Fruit fly (Drosophila melanogaster) whole organism, embryonic: ENCODE data around the gene CG13075.

Experiments
- Abd-B ChIP-seq: fragments of 200-800 bp; sonication (Bioruptor generic); optimal IDR thresholded peaks from 2 replicates; lab custom pipeline; 2018; ENCODE audit warnings: missing biosample characterization, mild to moderate bottlenecking, missing genetic modification characterization, moderate library complexity
- CG11085 ChIP-seq: fragments of 200-800 bp; sonication (Bioruptor generic); IDR thresholded peaks from 2 replicates; pipeline ENCODE4 v1.3.6; 2022; ENCODE audit warnings: missing biosample characterization, missing genetic modification characterization
- CG12071 ChIP-seq: fragments of 200-800 bp; sonication (Bioruptor generic); optimal IDR thresholded peaks from 3 replicates; lab custom pipeline; 2018; ENCODE audit warnings: missing biosample characterization, mild to moderate bottlenecking, missing genetic modification characterization
- CG13624 ChIP-seq: fragments of 200-800 bp; sonication (Bioruptor generic); optimal IDR thresholded peaks from 2 replicates; lab custom pipeline; 2016; ENCODE audit warnings: missing biosample characterization, missing genetic modification characterization
- CG14710 ChIP-seq: fragments of 200-800 bp; sonication (Bioruptor generic); optimal IDR thresholded peaks from 3 replicates; lab custom pipeline; 2019; ENCODE audit warnings: missing biosample characterization, mild to moderate bottlenecking, missing genetic modification characterization, moderate library complexity
- CG1603 ChIP-seq: fragments of 200-800 bp; sonication (Bioruptor generic); optimal IDR thresholded peaks from 2 replicates; lab custom pipeline; 2019; ENCODE audit warnings: missing biosample characterization, mild to moderate bottlenecking, missing genetic modification characterization, moderate library complexity
- CG16815 ChIP-seq: fragments of 200-800 bp; sonication (Bioruptor generic); optimal IDR thresholded peaks from 3 replicates; lab custom pipeline; 2017; ENCODE audit warnings: missing biosample characterization, mild to moderate bottlenecking, missing genetic modification characterization
- CG33557 ChIP-seq: fragments of 200-800 bp; sonication (Bioruptor generic); optimal IDR thresholded peaks from 2 replicates; lab custom pipeline; 2019; ENCODE audit warnings: missing biosample characterization, mild to moderate bottlenecking, missing genetic modification characterization, moderate library complexity
- CG4820 ChIP-seq: fragments of 200-800 bp; sonication (Bioruptor generic); optimal IDR thresholded peaks from 3 replicates; lab custom pipeline; 2016; ENCODE audit warnings: missing biosample characterization, missing genetic modification characterization
- CG6765 ChIP-seq: fragments of 200-800 bp; sonication (Bioruptor generic); optimal IDR thresholded peaks from 3 replicates; lab custom pipeline; 2017; ENCODE audit warnings: missing biosample characterization, mild to moderate bottlenecking, missing genetic modification characterization
- CG8359 ChIP-seq: fragments of 200-800 bp; sonication (Bioruptor generic); optimal IDR thresholded peaks from 2 replicates; lab custom pipeline; 2017; ENCODE audit warnings: missing biosample characterization, mild to moderate bottlenecking, missing genetic modification characterization, borderline replicate concordance
- CG9727 ChIP-seq: fragments of 200-800 bp; sonication (Bioruptor generic); optimal IDR thresholded peaks from 3 replicates; lab custom pipeline; 2017; ENCODE audit warnings: missing biosample characterization, mild to moderate bottlenecking, missing genetic modification characterization
- Chrac-16 ChIP-seq: fragments of 200-800 bp; sonication (Bioruptor generic); optimal IDR thresholded peaks from 3 replicates; lab custom pipeline; 2016; ENCODE audit warnings: missing biosample characterization, missing genetic modification characterization
- CkIIα-i1 ChIP-seq: fragments of 200-800 bp; sonication (Bioruptor generic); IDR thresholded peaks from 2 replicates; pipeline ENCODE4 v1.3.6; 2022; ENCODE audit warnings: missing biosample characterization, missing genetic modification characterization
- Fer3 ChIP-seq: fragments of 200-800 bp; sonication (Bioruptor generic); optimal IDR thresholded peaks from 2 replicates; lab custom pipeline; 2018; ENCODE audit warnings: missing biosample characterization, mild to moderate bottlenecking, missing genetic modification characterization, moderate library complexity
- GATAe ChIP-seq: fragments of 200-800 bp; sonication (Bioruptor generic); conservative IDR thresholded peaks from 2 replicates; pipeline ENCODE4 v1.3.6; 2022; ENCODE audit warnings: missing biosample characterization, missing genetic modification characterization
- HmgZ ChIP-seq: fragments of 200-800 bp; sonication (Bioruptor generic); optimal IDR thresholded peaks from 2 replicates; lab custom pipeline; 2018; ENCODE audit warnings: missing biosample characterization, mild to moderate bottlenecking, missing genetic modification characterization
- MESR4 ChIP-seq: fragments of 200-800 bp; sonication (Bioruptor generic); optimal IDR thresholded peaks from 2 replicates; lab custom pipeline; 2018; ENCODE audit warnings: missing biosample characterization, mild to moderate bottlenecking, missing genetic modification characterization, moderate library complexity
- Nf-YB ChIP-seq: fragments of 200-800 bp; sonication (Bioruptor generic); optimal IDR thresholded peaks from 3 replicates; lab custom pipeline; 2019; ENCODE audit warnings: missing biosample characterization, mild to moderate bottlenecking, missing genetic modification characterization, moderate library complexity
- Side ChIP-seq: fragments of 200-800 bp; sonication (Bioruptor generic); optimal IDR thresholded peaks from 2 replicates; lab custom pipeline; 2016; ENCODE audit warnings: missing biosample characterization, missing genetic modification characterization
- Six4 ChIP-seq: fragments of 200-800 bp; sonication (Bioruptor generic); optimal IDR thresholded peaks from 2 replicates; lab custom pipeline; 2016; ENCODE audit warnings: missing biosample characterization, missing genetic modification characterization
- Ssrp ChIP-seq: fragments of 200-800 bp; sonication (Bioruptor generic); optimal IDR thresholded peaks from 2 replicates; lab custom pipeline; 2018; ENCODE audit warnings: missing biosample characterization, mild to moderate bottlenecking, missing genetic modification characterization, moderate library complexity
- TFAM ChIP-seq: fragments of 200-800 bp; sonication (Bioruptor generic); optimal IDR thresholded peaks from 2 replicates; lab custom pipeline; 2017; ENCODE audit warnings: missing biosample characterization, missing genetic modification characterization, inconsistent platforms
- Trl ChIP-seq, 3 experiments: fragments of >200 bp in 2 of 3; fragments of 200-800 bp in 1 of 3; sonication (Bioruptor generic) in 1 of 3; optimal IDR thresholded peaks; 2 replicates in 1 of 3; 3 replicates in 2 of 3; lab custom pipeline; 2016 to 2017; ENCODE audit warnings: missing biosample characterization in 1 of 3, missing genetic modification characterization in 1 of 3
- ap ChIP-seq: fragments of 200-800 bp; sonication (Bioruptor generic); IDR thresholded peaks from 2 replicates; pipeline ENCODE4 v1.3.6; 2022; ENCODE audit warnings: missing biosample characterization, missing genetic modification characterization
- cad ChIP-seq: fragments of >200 bp; optimal IDR thresholded peaks from 2 replicates; lab custom pipeline; 2017; ENCODE audit warnings: missing biosample characterization, missing genetic modification characterization
- caup ChIP-seq: fragments of 200-800 bp; sonication (Bioruptor generic); optimal IDR thresholded peaks from 3 replicates; lab custom pipeline; 2017; ENCODE audit warnings: missing biosample characterization, mild to moderate bottlenecking, missing genetic modification characterization, moderate library complexity; ENCODE audit not compliant: severe bottlenecking
- ci ChIP-seq: fragments of 200-800 bp; sonication (Bioruptor generic); IDR thresholded peaks from 3 replicates; pipeline ENCODE4 v1.3.6; 2022; ENCODE audit warnings: missing biosample characterization, missing genetic modification characterization
- corto ChIP-seq: fragments of 200-800 bp; sonication (Bioruptor generic); optimal IDR thresholded peaks from 2 replicates; lab custom pipeline; 2016; ENCODE audit warnings: missing biosample characterization, mild to moderate bottlenecking, missing genetic modification characterization, moderate library complexity
- dmrt11E ChIP-seq: fragments of 200-800 bp; sonication (Bioruptor generic); optimal IDR thresholded peaks from 3 replicates; lab custom pipeline; 2018; ENCODE audit warnings: missing biosample characterization, mild to moderate bottlenecking, missing genetic modification characterization, moderate library complexity
- dmrt99B ChIP-seq: fragments of 200-800 bp; sonication (Bioruptor generic); optimal IDR thresholded peaks from 2 replicates; lab custom pipeline; 2018; ENCODE audit warnings: missing biosample characterization, mild to moderate bottlenecking, missing genetic modification characterization, moderate library complexity
- dpn ChIP-seq, 2 experiments: fragments of 200-800 bp; sonication (Bioruptor generic); optimal IDR thresholded peaks; 3 replicates each; lab custom pipeline; 2016; ENCODE audit warnings: missing biosample characterization in 2 of 2, missing genetic modification characterization in 2 of 2
- exex ChIP-seq: fragments of 200-800 bp; sonication (Bioruptor generic); optimal IDR thresholded peaks from 4 replicates; lab custom pipeline; 2018; ENCODE audit warnings: missing biosample characterization, mild to moderate bottlenecking, missing genetic modification characterization, moderate library complexity
- fd102C ChIP-seq: fragments of 200-800 bp; sonication (Bioruptor generic); optimal IDR thresholded peaks from 2 replicates; lab custom pipeline; 2018; ENCODE audit warnings: missing biosample characterization, mild to moderate bottlenecking, missing genetic modification characterization, moderate library complexity
- fd64A ChIP-seq: fragments of 200-800 bp; sonication (Bioruptor generic); optimal IDR thresholded peaks from 3 replicates; lab custom pipeline; 2018; ENCODE audit warnings: missing biosample characterization, mild to moderate bottlenecking, missing genetic modification characterization
- fu2 ChIP-seq: fragments of 200-800 bp; sonication (Bioruptor generic); optimal IDR thresholded peaks from 2 replicates; lab custom pipeline; 2016; ENCODE audit warnings: missing biosample characterization, missing genetic modification characterization
- gfzf ChIP-seq: fragments of 200-800 bp; sonication (Bioruptor generic); optimal IDR thresholded peaks from 2 replicates; lab custom pipeline; 2016; ENCODE audit warnings: missing biosample characterization, mild to moderate bottlenecking, missing genetic modification characterization, moderate library complexity
- insv ChIP-seq, 2 experiments: fragments of 200-800 bp; sonication (Bioruptor generic); optimal IDR thresholded peaks; 3 replicates each; lab custom pipeline; 2016 to 2018; ENCODE audit warnings: missing biosample characterization in 2 of 2, missing genetic modification characterization in 2 of 2
- inv ChIP-seq: fragments of 200-800 bp; sonication (Bioruptor generic); IDR thresholded peaks from 2 replicates; pipeline ENCODE4 v1.3.6; 2022; ENCODE audit warnings: missing biosample characterization, missing genetic modification characterization; ENCODE audit not compliant: partially characterized antibody
- jing ChIP-seq: fragments of 200-800 bp; sonication (Bioruptor generic); optimal IDR thresholded peaks from 2 replicates; lab custom pipeline; 2018; ENCODE audit warnings: missing biosample characterization, mild to moderate bottlenecking, missing genetic modification characterization
- jumu ChIP-seq: fragments of 200-800 bp; sonication (Bioruptor generic); optimal IDR thresholded peaks from 3 replicates; lab custom pipeline; 2016; ENCODE audit warnings: missing biosample characterization, missing genetic modification characterization
- nom ChIP-seq: fragments of 200-800 bp; sonication (Bioruptor generic); optimal IDR thresholded peaks from 2 replicates; lab custom pipeline; 2017; ENCODE audit warnings: missing biosample characterization, missing genetic modification characterization, mild to moderate bottlenecking, moderate library complexity, missing genetic modification reagents
- otp ChIP-seq: fragments of 200-800 bp; sonication (Bioruptor generic); IDR thresholded peaks from 3 replicates; pipeline ENCODE4, ENCODE4 v1.3.6; 2022; ENCODE audit warnings: missing biosample characterization, missing genetic modification characterization
- row ChIP-seq: fragments of 200-800 bp; sonication (Bioruptor generic); IDR thresholded peaks from 3 replicates; pipeline ENCODE4 v1.3.6; 2022; ENCODE audit warnings: missing biosample characterization, missing genetic modification characterization
- ttk ChIP-seq: fragments of 200-800 bp; sonication (Bioruptor generic); IDR thresholded peaks from 2 replicates; pipeline ENCODE4 v2.1.2; 2022; ENCODE audit warnings: missing biosample characterization, missing genetic modification characterization
- tup ChIP-seq: fragments of 200-800 bp; sonication (Bioruptor generic); optimal IDR thresholded peaks from 2 replicates; lab custom pipeline; 2016; ENCODE audit warnings: missing biosample characterization, mild to moderate bottlenecking, missing genetic modification characterization, moderate library complexity
- zen ChIP-seq: fragments of 200-800 bp; sonication (Bioruptor generic); optimal IDR thresholded peaks from 3 replicates; lab custom pipeline; 2018; ENCODE audit warnings: missing biosample characterization, mild to moderate bottlenecking, missing genetic modification characterization, moderate library complexity

The CG13075 gene

dm6 chr3L:16082251-16082650 is 1.5 kb upstream of the CG13075 start, which contains the start of gene CG33258 (continued):
- TF ChIP-seq cad (no peak), row (GFP tag; lab: Robert Waterston, UW) (no peak), dmrt11E (tag; lab: Kevin White, UChicago) (no peak), dpn (GFP tag; optimal IDR thresholded peaks at IDR 0.05; lab: Kevin White, UChicago) (no peak)

dm6 chr3L:16087323-16087816 is 3.6 kb downstream of the CG13075 start, which contains the start of gene Tasp1:
Gene Tasp1 (minus strand): TSS chr3L:16087525.
- TF ChIP-seq Trl (optimal IDR thresholded peaks at IDR 0.05; lab: Kevin White, UChicago) (no peak), Trl (GFP tag; optimal IDR thresholded peaks at IDR 0.05; lab: Kevin White, UChicago) (no peak), TFAM (no peak), fu2 (GFP tag; lab: Kevin White, UChicago) (no peak), Ssrp (tag; lab: Kevin White, UChicago) (peak; percentile 68), CG13624 (GFP tag; lab: Kevin White, UChicago) (no peak), gfzf (GFP tag; lab: Kevin White, UChicago) (peak; percentile 73), CG6765 (no peak), jumu (GFP tag; lab: Kevin White, UChicago) (no peak), ci (GFP tag; lab: Robert Waterston, UW) (peak; percentile 46; the same call in 2 of the 3 replicates), Chrac-16 (GFP tag; lab: Kevin White, UChicago) (peak; percentile 50), inv (GFP tag; lab: Robert Waterston, UW) (no peak), jing (GFP tag; lab: Kevin White, UChicago) (no peak), Fer3 (tag; lab: Kevin White, UChicago) (no peak), GATAe (GFP tag; lab: Robert Waterston, UW) (no peak), dpn (GFP tag; optimal IDR thresholded peaks at IDR 0.05; lab: Kevin White, UChicago) (peak in 1 of 2 experiments; percentile 55), caup (GFP tag; lab: Kevin White, UChicago) (peak; percentile 48), CG33557 (GFP tag; lab: Kevin White, UChicago) (peak; percentile 18), CG1603 (no peak), dmrt99B (no peak), CkIIα-i1 (GFP tag; lab: Robert Waterston, UW) (no peak), corto (GFP tag; lab: Kevin White, UChicago) (no peak), row (GFP tag; lab: Robert Waterston, UW) (peak; percentile 85), insv (GFP tag; optimal IDR thresholded peaks at IDR 0.05; lab: Kevin White, UChicago) (no peak), Abd-B (GFP tag; lab: Kevin White, UChicago) (no peak), exex (tag; lab: Kevin White, UChicago) (no peak), CG16815 (GFP tag; lab: Kevin White, UChicago) (peak; percentile 5), CG14710 (tag; lab: Kevin White, UChicago) (peak; percentile 68), Side (GFP tag; lab: Kevin White, UChicago) (peak; percentile 22), CG4820 (peak; percentile 36), tup (GFP tag; lab: Kevin White, UChicago) (peak; percentile 16), ap (GFP tag; lab: Robert Waterston, UW) (peak; percentile 38; the same call in 1 of the 2 replicates), CG11085 (no peak; the same call in 1 of the 2 replicates), fd64A (GFP tag; lab: Kevin White, UChicago) (no peak), Six4 (GFP tag; lab: Kevin White, UChicago) (peak; percentile 41), ttk (GFP tag; lab: Robert Waterston, UW) (peak; percentile 75), Nf-YB (GFP tag; lab: Kevin White, UChicago) (peak; percentile 25), otp (GFP tag; lab: Robert Waterston, UW) (no peak), CG9727 (peak; percentile 66), nom (no peak), CG12071 (GFP tag; lab: Kevin White, UChicago) (no peak), CG8359 (GFP tag; lab: Kevin White, UChicago) (no peak), zen (tag; lab: Kevin White, UChicago) (peak; percentile 54), MESR4 (GFP tag; lab: Kevin White, UChicago) (peak; percentile 82), HmgZ (tag; lab: Kevin White, UChicago) (peak; percentile 50), fd102C (GFP tag; lab: Kevin White, UChicago) (no peak)
